Worm (Caenorhabditis elegans) whole organism, L1 larva: ENCODE measurements around the gene irld-25.

Source experiments
- Y116A8C.19 ChIP-seq: sonication (generic microtip); optimal IDR thresholded peaks from 2 replicates; lab custom pipeline; 2016; ENCODE audit warnings: missing compliant biosample characterization, missing genetic modification characterization, borderline replicate concordance
- alr-1 ChIP-seq: fragments of 200-800 bp; sonication (Bioruptor generic); optimal IDR thresholded peaks from 2 replicates; lab custom pipeline; 2018; ENCODE audit warnings: borderline replicate concordance, mild to moderate bottlenecking, missing genetic modification characterization, missing compliant biosample characterization
- ama-1 ChIP-seq: fragments of 150-350 bp; optimal IDR thresholded peaks from 2 replicates; lab custom pipeline; 2014
- ceh-63 ChIP-seq: fragments of 200-800 bp; sonication (Bioruptor generic); optimal IDR thresholded peaks from 2 replicates; lab custom pipeline; 2018; ENCODE audit warnings: mild to moderate bottlenecking, missing genetic modification characterization, missing compliant biosample characterization
- ceh-82 ChIP-seq, 3 experiments: fragments of 150-350 bp in 1 of 3; sonication (generic microtip) in 2 of 3; optimal IDR thresholded peaks; 2 replicates each; lab custom pipeline; 2014 to 2017; ENCODE audit warnings: missing biosample characterization in 3 of 3, missing genetic modification characterization in 3 of 3
- ceh-90 ChIP-seq: sonication (generic microtip); optimal IDR thresholded peaks from 2 replicates; lab custom pipeline; 2016; ENCODE audit warnings: missing genetic modification characterization, missing compliant biosample characterization
- ces-1 ChIP-seq: fragments of 150-350 bp; optimal IDR thresholded peaks from 2 replicates; lab custom pipeline; 2014; ENCODE audit warnings: missing biosample characterization, missing genetic modification reagents, missing genetic modification characterization
- dpl-1 ChIP-seq, 3 experiments: fragments of 150-350 bp in 2 of 3; sonication (generic microtip) in 1 of 3; optimal IDR thresholded peaks; 2 replicates each; lab custom pipeline; 2014 to 2017; ENCODE audit warnings: missing biosample characterization in 3 of 3, missing genetic modification characterization in 3 of 3, missing genetic modification reagents in 3 of 3
- dsc-1 ChIP-seq: sonication (generic microtip); optimal IDR thresholded peaks from 2 replicates; lab custom pipeline; 2016; ENCODE audit warnings: mild to moderate bottlenecking, missing genetic modification characterization, missing compliant biosample characterization
- efl-1 ChIP-seq, 4 experiments: fragments of 150-350 bp; optimal IDR thresholded peaks in 3 of 4; peaks in 1 of 4; 1 replicate in 1 of 4; 2 replicates in 3 of 4; lab custom pipeline; 2014; ENCODE audit warnings: missing biosample characterization in 2 of 4, missing genetic modification characterization in 2 of 4, missing genetic modification reagents in 2 of 4
- egl-13 ChIP-seq: sonication (generic microtip); optimal IDR thresholded peaks from 2 replicates; lab custom pipeline; 2016; ENCODE audit warnings: missing genotype, missing genetic modification reagents, missing genetic modification characterization, missing compliant biosample characterization
- egl-27 ChIP-seq, 2 experiments: fragments of 150-350 bp in 1 of 2; sonication (generic microtip); optimal IDR thresholded peaks; 3 replicates each; lab custom pipeline; 2017 to 2018; ENCODE audit warnings: missing biosample characterization in 2 of 2, missing genetic modification characterization in 2 of 2, missing genetic modification reagents in 2 of 2
- elt-2 ChIP-seq: sonication (generic microtip); optimal IDR thresholded peaks from 2 replicates; lab custom pipeline; 2016; ENCODE audit warnings: missing genetic modification characterization, mild to moderate bottlenecking, inconsistent platforms, missing compliant biosample characterization, missing genetic modification reagents
- elt-3 ChIP-seq, 6 experiments: fragments of 150-350 bp in 1 of 6; sonication (generic microtip); optimal IDR thresholded peaks; 2 replicates each; lab custom pipeline; 2017 to 2018; ENCODE audit warnings: missing biosample characterization in 6 of 6, missing genetic modification characterization in 6 of 6, inconsistent platforms in 1 of 6
- ets-5 ChIP-seq: fragments of 200-800 bp; sonication (Bioruptor generic); IDR thresholded peaks from 2 replicates; pipeline ENCODE4 v1.3.6; 2022; ENCODE audit warnings: missing genetic modification characterization, missing compliant biosample characterization
- fkh-10 ChIP-seq: sonication (generic microtip); optimal IDR thresholded peaks from 2 replicates; lab custom pipeline; 2017; ENCODE audit warnings: missing biosample characterization, missing genetic modification reagents, missing genetic modification characterization
- fkh-4 ChIP-seq: sonication (generic microtip); optimal IDR thresholded peaks from 2 replicates; lab custom pipeline; 2016; ENCODE audit warnings: missing compliant biosample characterization, missing genetic modification characterization, borderline replicate concordance
- fkh-8 ChIP-seq: sonication (generic microtip); optimal IDR thresholded peaks from 2 replicates; lab custom pipeline; 2016; ENCODE audit warnings: mild to moderate bottlenecking, missing genetic modification characterization, missing compliant biosample characterization
- grh-1 ChIP-seq: fragments of 200-800 bp; sonication (Bioruptor generic); IDR thresholded peaks from 2 replicates; pipeline ENCODE4 v1.3.6; 2022; ENCODE audit warnings: missing genetic modification reagents, missing genetic modification characterization, missing compliant biosample characterization
- hpl-2 ChIP-seq: fragments of 150-350 bp; optimal IDR thresholded peaks from 2 replicates; lab custom pipeline; 2014; ENCODE audit warnings: missing biosample characterization, missing genetic modification reagents, missing genetic modification characterization
- irx-1 ChIP-seq: sonication (generic microtip); optimal IDR thresholded peaks from 2 replicates; lab custom pipeline; 2016; ENCODE audit warnings: missing genetic modification characterization, missing compliant biosample characterization
- isw-1 ChIP-seq: fragments of 200-800 bp; sonication (Bioruptor generic); IDR thresholded peaks from 2 replicates; pipeline ENCODE4 v1.3.6; 2022; ENCODE audit warnings: missing genetic modification characterization, missing compliant biosample characterization
- jun-1 ChIP-seq: fragments of 150-350 bp; optimal IDR thresholded peaks from 2 replicates; lab custom pipeline; 2014; ENCODE audit warnings: missing biosample characterization, missing genetic modification reagents, missing genetic modification characterization
- lin-15B ChIP-seq: fragments of 150-350 bp; sonication (generic microtip); optimal IDR thresholded peaks from 3 replicates; lab custom pipeline; 2014; ENCODE audit warnings: missing biosample characterization, missing genetic modification characterization
- lin-35 ChIP-seq, 2 experiments: fragments of 150-350 bp; optimal IDR thresholded peaks; 2 replicates each; lab custom pipeline; 2014; ENCODE audit warnings: missing biosample characterization in 2 of 2, missing genetic modification characterization in 2 of 2, missing genetic modification reagents in 2 of 2
- lin-39 ChIP-seq: fragments of 150-350 bp; optimal IDR thresholded peaks from 2 replicates; lab custom pipeline; 2014; ENCODE audit warnings: missing biosample characterization, missing genetic modification reagents, missing genetic modification characterization
- lir-3 ChIP-seq: sonication (generic microtip); optimal IDR thresholded peaks from 2 replicates; lab custom pipeline; 2016; ENCODE audit warnings: mild to moderate bottlenecking, missing genetic modification characterization, moderate library complexity, missing compliant biosample characterization; ENCODE audit not compliant: poor library complexity
- lsy-2 ChIP-seq, 2 experiments: fragments of 150-350 bp; optimal IDR thresholded peaks; 2 replicates each; lab custom pipeline; 2014; ENCODE audit warnings: missing biosample characterization in 2 of 2, missing genetic modification characterization in 2 of 2
- mab-9 ChIP-seq: fragments of 200-800 bp; sonication (Bioruptor generic); IDR thresholded peaks from 2 replicates; pipeline ENCODE4 v1.3.6; 2022; ENCODE audit warnings: missing genetic modification reagents, missing genetic modification characterization, missing compliant biosample characterization
- mep-1 ChIP-seq: fragments of 150-350 bp; optimal IDR thresholded peaks from 2 replicates; lab custom pipeline; 2014; ENCODE audit warnings: missing biosample characterization, missing genetic modification characterization
- nhr-12 ChIP-seq: sonication (generic microtip); optimal IDR thresholded peaks from 2 replicates; lab custom pipeline; 2017; ENCODE audit warnings: missing biosample characterization, missing genetic modification characterization
- nhr-19 ChIP-seq: fragments of 200-800 bp; sonication (Bioruptor generic); conservative IDR thresholded peaks from 2 replicates; pipeline ENCODE4 v1.3.6; 2022; ENCODE audit warnings: missing genetic modification characterization, missing compliant biosample characterization
- nhr-237 ChIP-seq: fragments of 150-350 bp; optimal IDR thresholded peaks from 2 replicates; lab custom pipeline; 2014; ENCODE audit warnings: missing biosample characterization, missing genetic modification characterization
- nhr-28 ChIP-seq: fragments of 150-350 bp; optimal IDR thresholded peaks from 2 replicates; lab custom pipeline; 2014; ENCODE audit warnings: missing biosample characterization, missing genetic modification characterization
- nhr-47 ChIP-seq: sonication (generic microtip); optimal IDR thresholded peaks from 2 replicates; lab custom pipeline; 2016; ENCODE audit warnings: mild to moderate bottlenecking, missing genetic modification characterization, moderate library complexity, missing compliant biosample characterization
- nhr-71 ChIP-seq: sonication (generic microtip); optimal IDR thresholded peaks from 2 replicates; lab custom pipeline; 2016; ENCODE audit warnings: mild to moderate bottlenecking, missing genetic modification characterization, moderate library complexity, missing compliant biosample characterization
- nhr-84 ChIP-seq: sonication (generic microtip); optimal IDR thresholded peaks from 2 replicates; lab custom pipeline; 2017; ENCODE audit warnings: missing biosample characterization, missing genetic modification characterization
- nhr-90 ChIP-seq: sonication (generic microtip); optimal IDR thresholded peaks from 2 replicates; lab custom pipeline; 2016; ENCODE audit warnings: mild to moderate bottlenecking, missing genetic modification characterization, missing compliant biosample characterization; ENCODE audit not compliant: poor library complexity
- pag-3 ChIP-seq: sonication (generic microtip); optimal IDR thresholded peaks from 2 replicates; lab custom pipeline; 2017; ENCODE audit warnings: missing genetic modification characterization, mild to moderate bottlenecking, missing compliant biosample characterization, antibody characterized with exemption, borderline replicate concordance; ENCODE audit not compliant: insufficient read depth
- pax-3 ChIP-seq: fragments of 200-800 bp; sonication (Bioruptor generic); optimal IDR thresholded peaks from 2 replicates; lab custom pipeline; 2018; ENCODE audit warnings: mild to moderate bottlenecking, missing genetic modification characterization, moderate library complexity, missing compliant biosample characterization
- pqm-1 ChIP-seq: sonication (generic microtip); optimal IDR thresholded peaks from 3 replicates; lab custom pipeline; 2017; ENCODE audit warnings: missing biosample characterization, missing genetic modification characterization
- rnt-1 ChIP-seq: sonication (generic microtip); optimal IDR thresholded peaks from 2 replicates; lab custom pipeline; 2016; ENCODE audit warnings: mild to moderate bottlenecking, missing genetic modification characterization, moderate library complexity, missing compliant biosample characterization
- snpc-4 ChIP-seq: fragments of 150-350 bp; optimal IDR thresholded peaks from 2 replicates; lab custom pipeline; 2014; ENCODE audit warnings: missing biosample characterization, missing genetic modification characterization
- snu-23 ChIP-seq: sonication (generic microtip); optimal IDR thresholded peaks from 2 replicates; lab custom pipeline; 2016; ENCODE audit warnings: missing genetic modification characterization, missing compliant biosample characterization
- unc-130 ChIP-seq: fragments of 150-350 bp; optimal IDR thresholded peaks from 2 replicates; lab custom pipeline; 2017; ENCODE audit warnings: missing biosample characterization, missing genetic modification characterization, inconsistent platforms
- unc-62 ChIP-seq: fragments of 150-350 bp; optimal IDR thresholded peaks from 2 replicates; lab custom pipeline; 2014; ENCODE audit warnings: missing biosample characterization, missing genetic modification reagents, missing genetic modification characterization
- vab-15 ChIP-seq: sonication (generic microtip); optimal IDR thresholded peaks from 2 replicates; lab custom pipeline; 2017; ENCODE audit warnings: missing genotype, mild to moderate bottlenecking, missing genetic modification characterization, missing compliant biosample characterization
- xbp-1 ChIP-seq: sonication (generic microtip); optimal IDR thresholded peaks from 2 replicates; lab custom pipeline; 2016; ENCODE audit warnings: missing genetic modification characterization, missing compliant biosample characterization
- zag-1 ChIP-seq: fragments of 150-350 bp; optimal IDR thresholded peaks from 2 replicates; lab custom pipeline; 2014; ENCODE audit warnings: missing biosample characterization, missing genetic modification characterization
- zip-4 ChIP-seq: fragments of 200-800 bp; sonication (Bioruptor generic); optimal IDR thresholded peaks from 2 replicates; lab custom pipeline; 2018; ENCODE audit warnings: mild to moderate bottlenecking, missing genetic modification characterization, moderate library complexity, missing compliant biosample characterization
- ztf-4 ChIP-seq: fragments of 150-350 bp; optimal IDR thresholded peaks from 2 replicates; lab custom pipeline; 2014; ENCODE audit warnings: missing biosample characterization, missing genetic modification characterization

Gene irld-25

DNA sequence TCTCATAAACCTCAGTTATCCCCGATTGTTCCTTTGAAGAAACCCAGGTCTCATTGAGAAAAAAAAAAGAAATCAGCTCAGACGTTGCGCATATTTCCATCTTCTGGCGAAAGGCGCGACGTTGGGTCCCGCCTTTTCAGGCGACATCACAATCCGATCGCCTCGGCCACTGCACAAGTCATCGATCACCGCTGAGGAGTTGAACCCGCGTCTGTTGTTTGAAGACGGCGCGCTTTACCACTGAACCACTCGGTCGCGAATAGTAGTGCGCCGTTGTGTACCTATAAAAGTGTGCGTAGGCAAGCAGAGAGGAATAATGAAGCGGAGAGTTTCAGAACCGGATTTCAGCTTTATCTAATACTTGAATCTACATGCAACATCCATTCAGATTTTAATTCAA, 30.5 kb upstream of the irld-25 start, which contains the start of gene Y75B12B.11 (continued):
- TF ChIP-seq fkh-4 (tag; lab: Kevin White, UChicago) (peak; percentile 9), lin-39 (tag; lab: Kevin White, UChicago) (no peak), nhr-12 (tag; lab: Kevin White, UChicago) (no peak), dsc-1 (tag; lab: Kevin White, UChicago) (peak; percentile 66), fkh-10 (GFP tag; lab: Kevin White, UChicago) (no peak), mab-9 (no peak), mep-1 (tag; lab: Kevin White, UChicago) (peak; percentile 79), lsy-2 (tag; optimal IDR thresholded peaks at IDR 0.05; lab: Kevin White, UChicago) (peak; percentile 57 to 67), unc-130 (tag; lab: Kevin White, UChicago) (no peak), nhr-84 (tag; lab: Kevin White, UChicago) (no peak), ceh-82 (tag; optimal IDR thresholded peaks at IDR 0.05; lab: Kevin White, UChicago) (peak; percentile 33 to 64 (median 37)), snu-23 (peak; percentile 78), ztf-4 (peak; percentile 78), egl-27 (tag; optimal IDR thresholded peaks at IDR 0.05; lab: Kevin White, UChicago) (no peak), elt-3 (tag; optimal IDR thresholded peaks at IDR 0.05; lab: Kevin White, UChicago) (peak in 2 of 6 experiments; percentile 46 to 48), zag-1 (tag; lab: Kevin White, UChicago) (no peak), xbp-1 (tag; lab: Kevin White, UChicago) (peak; percentile 57), ces-1 (no peak), pax-3 (peak; percentile 86), isw-1 (GFP tag; lab: Robert Waterston, UW) (no peak), hpl-2 (GFP tag; lab: Kevin White, UChicago) (peak; percentile 11), nhr-19 (GFP tag; lab: Robert Waterston, UW) (peak; percentile 71), lin-35 (GFP tag; optimal IDR thresholded peaks at IDR 0.05; lab: Kevin White, UChicago) (peak; percentile 73 to 89), elt-2 (tag; lab: Kevin White, UChicago) (peak; percentile 57), nhr-71 (tag; lab: Kevin White, UChicago) (peak; percentile 87), zip-4 (GFP tag; lab: Kevin White, UChicago) (peak; percentile 29), egl-13 (tag; lab: Kevin White, UChicago) (no peak), vab-15 (peak; percentile 20), ets-5 (no peak), alr-1 (tag; lab: Kevin White, UChicago) (no peak), dpl-1 (GFP tag; optimal IDR thresholded peaks at IDR 0.05; lab: Kevin White, UChicago) (peak; percentile 60 to 72 (median 70)), nhr-237 (no peak), ceh-90 (tag; lab: Kevin White, UChicago) (no peak), snpc-4 (tag; lab: Kevin White, UChicago) (peak; percentile 56), grh-1 (peak; percentile 43; the same call in 1 of the 2 replicates), Y116A8C.19 (no peak), jun-1 (peak; percentile 45), fkh-8 (tag; lab: Kevin White, UChicago) (peak; percentile 88), efl-1 (optimal IDR thresholded peaks at IDR 0.05; lab: Kevin White, UChicago) (peak; percentile 57 to 80), efl-1 (GFP tag; optimal IDR thresholded peaks at IDR 0.05 in 1 of 2; lab: Kevin White, UChicago) (peak; percentile 72 to 98), pag-3 (tag; lab: Kevin White, UChicago) (no peak), nhr-90 (tag; lab: Kevin White, UChicago) (peak; percentile 75), nhr-47 (tag; lab: Kevin White, UChicago) (peak; percentile 83), ama-1 (lab: Kevin White, UChicago) (peak; percentile 86), rnt-1 (tag; lab: Kevin White, UChicago) (peak; percentile 85), lir-3 (peak; percentile 51), pqm-1 (tag; lab: Kevin White, UChicago) (no peak), irx-1 (tag; lab: Kevin White, UChicago) (peak; percentile 28), lin-15B (tag; lab: Kevin White, UChicago) (peak; percentile 49), unc-62 (GFP tag; lab: Kevin White, UChicago) (no peak), nhr-28 (tag; lab: Kevin White, UChicago) (no peak), ceh-63 (GFP tag; lab: Kevin White, UChicago) (no peak)
